Fruit fly (Drosophila melanogaster) whole organism, pupa: ENCODE measurements around the gene CG13875.

Experiments used
- CG10348 ChIP-seq: fragments of 200-800 bp; sonication (Bioruptor generic); IDR thresholded peaks from 2 replicates; pipeline ENCODE4 v1.3.6; 2022; ENCODE audit warnings: missing biosample characterization, missing genetic modification characterization
- CG12605 ChIP-seq: fragments of 200-800 bp; sonication (Bioruptor generic); IDR thresholded peaks from 2 replicates; pipeline ENCODE4 v1.3.6; 2022; ENCODE audit warnings: missing biosample characterization, missing genetic modification characterization
- CG13204 ChIP-seq: fragments of 200-800 bp; sonication (Bioruptor generic); optimal IDR thresholded peaks from 2 replicates; lab custom pipeline; 2018; ENCODE audit warnings: missing biosample characterization, mild to moderate bottlenecking, missing genetic modification characterization, moderate library complexity
- CG14655 ChIP-seq: fragments of 200-800 bp; sonication (Bioruptor generic); optimal IDR thresholded peaks from 3 replicates; lab custom pipeline; 2017; ENCODE audit warnings: mild to moderate bottlenecking, missing biosample characterization, missing genetic modification reagents, missing genetic modification characterization
- CG15710 ChIP-seq: fragments of 200-800 bp; sonication (Bioruptor generic); optimal IDR thresholded peaks from 2 replicates; lab custom pipeline; 2018; ENCODE audit warnings: missing biosample characterization, mild to moderate bottlenecking, missing genetic modification characterization, moderate library complexity
- CG17806 ChIP-seq: fragments of 200-800 bp; sonication (Bioruptor generic); optimal IDR thresholded peaks from 2 replicates; lab custom pipeline; 2018; ENCODE audit warnings: missing biosample characterization, mild to moderate bottlenecking, missing genetic modification characterization, moderate library complexity
- CG32121 ChIP-seq: fragments of 200-800 bp; sonication (Bioruptor generic); IDR thresholded peaks from 2 replicates; pipeline ENCODE4 v1.3.6; 2022; ENCODE audit warnings: missing biosample characterization, missing genetic modification characterization
- CG34367 ChIP-seq: fragments of 200-800 bp; sonication (Bioruptor generic); optimal IDR thresholded peaks from 2 replicates; lab custom pipeline; 2018; ENCODE audit warnings: missing biosample characterization, mild to moderate bottlenecking, missing genetic modification characterization
- CG4496 ChIP-seq: fragments of 200-800 bp; sonication (Bioruptor generic); IDR thresholded peaks from 3 replicates; pipeline ENCODE4 v1.3.6; 2022; ENCODE audit warnings: missing biosample characterization, missing genetic modification characterization
- CG8159 ChIP-seq: fragments of 200-800 bp; sonication (Bioruptor generic); optimal IDR thresholded peaks from 3 replicates; lab custom pipeline; 2018; ENCODE audit warnings: missing biosample characterization, mild to moderate bottlenecking, missing genetic modification characterization, moderate library complexity
- CG8301 ChIP-seq: fragments of 200-800 bp; sonication (Bioruptor generic); optimal IDR thresholded peaks from 2 replicates; lab custom pipeline; 2018; ENCODE audit warnings: missing biosample characterization, mild to moderate bottlenecking, missing genetic modification characterization
- CG9948 ChIP-seq: fragments of 200-800 bp; sonication (Bioruptor generic); optimal IDR thresholded peaks from 2 replicates; lab custom pipeline; 2018; ENCODE audit warnings: missing biosample characterization, mild to moderate bottlenecking, missing genetic modification characterization, moderate library complexity
- D1 ChIP-seq: fragments of 200-800 bp; sonication (Bioruptor generic); optimal IDR thresholded peaks from 2 replicates; lab custom pipeline; 2018; ENCODE audit warnings: missing biosample characterization, mild to moderate bottlenecking, missing genetic modification characterization, moderate library complexity
- EcR ChIP-seq: fragments of 200-800 bp; sonication (Bioruptor generic); optimal IDR thresholded peaks from 3 replicates; lab custom pipeline; 2019; ENCODE audit warnings: missing biosample characterization, missing genetic modification characterization, mild to moderate bottlenecking, moderate library complexity, missing genetic modification reagents
- Ets98B ChIP-seq: fragments of 200-800 bp; sonication (Bioruptor generic); IDR thresholded peaks from 2 replicates; pipeline ENCODE4 v1.3.6; 2022; ENCODE audit warnings: missing biosample characterization, missing genetic modification characterization
- Pif1A ChIP-seq: fragments of 200-800 bp; sonication (Bioruptor generic); optimal IDR thresholded peaks from 3 replicates; lab custom pipeline; 2016; ENCODE audit warnings: missing biosample characterization, missing genetic modification characterization
- Pif1B ChIP-seq: fragments of 200-800 bp; sonication (Bioruptor generic); optimal IDR thresholded peaks from 3 replicates; lab custom pipeline; 2016; ENCODE audit warnings: missing biosample characterization, missing genetic modification characterization
- Snoo ChIP-seq: fragments of 200-800 bp; sonication (Bioruptor generic); optimal IDR thresholded peaks from 3 replicates; lab custom pipeline; 2017; ENCODE audit warnings: missing biosample characterization, mild to moderate bottlenecking, missing genetic modification characterization, inconsistent platforms
- fd96Ca ChIP-seq: fragments of 200-800 bp; sonication (Bioruptor generic); IDR thresholded peaks from 3 replicates; pipeline ENCODE4 v1.3.6; 2022; ENCODE audit warnings: missing biosample characterization, missing genetic modification characterization
- gl ChIP-seq: fragments of 200-800 bp; sonication (Bioruptor generic); optimal IDR thresholded peaks from 2 replicates; lab custom pipeline; 2018; ENCODE audit warnings: missing biosample characterization, mild to moderate bottlenecking, missing genetic modification characterization
- rn ChIP-seq: fragments of 200-800 bp; sonication (Bioruptor generic); IDR thresholded peaks from 2 replicates; pipeline ENCODE4 v1.3.6; 2022; ENCODE audit warnings: missing biosample characterization, missing genetic modification characterization

The CG13875 gene

dm6 chr3L:179490-180261 is at the start of gene CG13875:
Gene CG13875, plus strand, starts transcription at chr3L:179923.
- TF ChIP-seq Snoo (no peak), CG8159 (tag; lab: Kevin White, UChicago) (peak; percentile 23), Pif1B (GFP tag; lab: Kevin White, UChicago) (no peak), EcR (GFP tag; lab: Kevin White, UChicago) (peak; percentile 39), CG15710 (tag; lab: Kevin White, UChicago) (no peak), CG32121 (GFP tag; lab: Robert Waterston, UW) (no peak), gl (tag; lab: Kevin White, UChicago) (no peak), CG17806 (tag; lab: Kevin White, UChicago) (no peak), CG14655 (no peak), Pif1A (GFP tag; lab: Kevin White, UChicago) (no peak), CG13204 (GFP tag; lab: Kevin White, UChicago) (no peak), CG34367 (tag; lab: Kevin White, UChicago) (no peak)

dm6 chr3L:130798-131150 is 48.9 kb upstream of the CG13875 start:
- TF ChIP-seq CG34367 (tag; lab: Kevin White, UChicago) (no peak), EcR (GFP tag; lab: Kevin White, UChicago) (no peak), CG17806 (tag; lab: Kevin White, UChicago) (no peak), CG12605 (no peak), fd96Ca (no peak), CG13204 (GFP tag; lab: Kevin White, UChicago) (no peak), Ets98B (GFP tag; lab: Robert Waterston, UW) (no peak), Pif1B (GFP tag; lab: Kevin White, UChicago) (no peak), CG8301 (tag; lab: Kevin White, UChicago) (no peak), CG10348 (GFP tag; lab: Robert Waterston, UW) (no peak), rn (GFP tag; lab: Robert Waterston, UW) (no peak), CG4496 (GFP tag; lab: Robert Waterston, UW) (no peak), D1 (tag; lab: Kevin White, UChicago) (no peak), gl (tag; lab: Kevin White, UChicago) (no peak), CG9948 (tag; lab: Kevin White, UChicago) (no peak)

DNA sequence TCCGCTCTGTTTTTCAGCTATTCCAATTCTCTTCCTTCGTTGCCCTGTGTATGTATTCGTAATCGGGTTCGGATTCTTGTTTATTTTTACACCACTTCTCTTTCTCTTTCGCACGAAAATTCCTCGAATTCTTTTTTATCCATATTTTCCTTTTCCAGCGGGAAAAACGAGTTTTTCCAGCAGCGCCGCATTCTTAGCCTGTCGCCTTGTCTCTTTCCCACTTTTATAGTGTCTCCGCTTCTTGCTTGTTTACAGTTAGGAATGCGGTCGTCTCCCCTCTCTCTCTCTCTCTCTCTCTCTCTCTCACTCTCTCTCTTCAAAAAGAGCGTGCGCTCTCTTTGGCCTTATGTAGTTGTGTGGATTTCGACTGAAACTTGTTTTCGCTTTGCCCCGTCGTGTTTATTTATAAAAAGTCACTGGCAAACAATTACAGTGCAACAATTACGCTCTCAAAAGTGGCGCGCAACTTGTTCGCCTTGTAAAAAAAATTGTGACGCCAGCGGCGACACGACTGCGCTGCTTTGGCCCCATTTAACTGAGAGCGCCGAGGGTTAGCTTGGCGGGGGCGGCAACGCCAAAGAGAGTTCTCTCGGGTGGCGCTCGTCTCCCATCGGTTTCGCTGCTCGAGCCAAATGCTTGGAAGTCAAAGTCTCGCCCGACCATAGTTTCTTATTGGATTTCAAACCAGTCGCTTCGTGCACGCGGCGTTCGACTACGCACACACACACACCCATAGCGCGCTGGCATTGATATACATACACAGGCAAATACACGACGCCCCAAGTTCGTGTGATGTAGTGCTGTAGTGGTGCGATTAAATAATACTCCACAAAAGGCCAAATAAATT is 48.3 kb upstream of the CG13875 start:
- TF ChIP-seq EcR (GFP tag; lab: Kevin White, UChicago), result peak; percentile 96
- TF ChIP-seq CG4496 (GFP tag; lab: Robert Waterston, UW), result peak; percentile 77; the same call in 2 of the 3 replicates
- TF ChIP-seq fd96Ca, result peak; percentile 73
- TF ChIP-seq gl (tag; lab: Kevin White, UChicago), result peak; percentile 70
- TF ChIP-seq CG13204 (GFP tag; lab: Kevin White, UChicago), result peak; percentile 49
- peak; percentile 78 for TF ChIP-seq CG32121 (GFP tag; lab: Robert Waterston, UW)
- TF ChIP-seq CG14655, result peak; percentile 57
- peak; percentile 13 for TF ChIP-seq Pif1A (GFP tag; lab: Kevin White, UChicago)
- peak; percentile 83 for TF ChIP-seq Ets98B (GFP tag; lab: Robert Waterston, UW)
- peak; percentile 13 for TF ChIP-seq CG34367 (tag; lab: Kevin White, UChicago)
- TF ChIP-seq D1 (tag; lab: Kevin White, UChicago), result no peak
- TF ChIP-seq CG10348 (GFP tag; lab: Robert Waterston, UW), result no peak
- no peak for TF ChIP-seq rn (GFP tag; lab: Robert Waterston, UW)
- TF ChIP-seq CG12605, result peak; percentile 64
- TF ChIP-seq Snoo, result no peak
- TF ChIP-seq, all 21 proteins: peak for 11

- TF ChIP-seq fd96Ca, result peak; percentile 65; the same call in 2 of the 3 replicates
- TF ChIP-seq EcR (GFP tag; lab: Kevin White, UChicago), result no peak
- peak; percentile 8 for TF ChIP-seq CG8159 (tag; lab: Kevin White, UChicago)
- no peak for TF ChIP-seq rn (GFP tag; lab: Robert Waterston, UW)
- no peak for TF ChIP-seq CG10348 (GFP tag; lab: Robert Waterston, UW)
- no peak for TF ChIP-seq CG34367 (tag; lab: Kevin White, UChicago)
- TF ChIP-seq CG15710 (tag; lab: Kevin White, UChicago), result no peak
- no peak for TF ChIP-seq CG8301 (tag; lab: Kevin White, UChicago)
- no peak for TF ChIP-seq CG9948 (tag; lab: Kevin White, UChicago)
- peak; percentile 19 for TF ChIP-seq Snoo
- peak; percentile 49 for TF ChIP-seq gl (tag; lab: Kevin White, UChicago)
- TF ChIP-seq CG4496 (GFP tag; lab: Robert Waterston, UW), result peak; percentile 77
- TF ChIP-seq Pif1B (GFP tag; lab: Kevin White, UChicago), result no peak
- peak; percentile 18 for TF ChIP-seq Pif1A (GFP tag; lab: Kevin White, UChicago)
- TF ChIP-seq CG17806 (tag; lab: Kevin White, UChicago), result no peak
- TF ChIP-seq CG12605, result peak; percentile 78
- TF ChIP-seq CG32121 (GFP tag; lab: Robert Waterston, UW), result peak; percentile 67
- TF ChIP-seq CG13204 (GFP tag; lab: Kevin White, UChicago), result peak; percentile 64
- peak; percentile 63 for TF ChIP-seq D1 (tag; lab: Kevin White, UChicago)
- peak; percentile 66; the same call in 1 of the 2 replicates for TF ChIP-seq Ets98B (GFP tag; lab: Robert Waterston, UW)
- peak; percentile 29 for TF ChIP-seq CG14655
Measured at dm6 chr3L:131998-132693, 47.6 kb upstream of the CG13875 start.
